Worm (Caenorhabditis elegans) whole organism, late embryonic: Measurements from ENCODE around the gene K08D9.10.

Source experiments
- C08G9.2 ChIP-seq: sonication (generic microtip); optimal IDR thresholded peaks from 2 replicates; lab custom pipeline; 2016; ENCODE audit warnings: mild to moderate bottlenecking, missing genetic modification characterization, moderate library complexity, missing compliant biosample characterization
- C38D4.7 ChIP-seq: fragments of 200-800 bp; sonication (Bioruptor generic); optimal IDR thresholded peaks from 2 replicates; lab custom pipeline; 2018; ENCODE audit warnings: mild to moderate bottlenecking, missing genetic modification characterization, moderate library complexity, missing compliant biosample characterization
- K02D7.2 ChIP-seq: sonication (generic microtip); optimal IDR thresholded peaks from 2 replicates; lab custom pipeline; 2017; ENCODE audit warnings: mild to moderate bottlenecking, missing genetic modification characterization, missing compliant biosample characterization
- K09A11.1 ChIP-seq: sonication (generic microtip); optimal IDR thresholded peaks from 2 replicates; lab custom pipeline; 2017; ENCODE audit warnings: antibody characterized with exemption, mild to moderate bottlenecking, missing genetic modification characterization, missing compliant biosample characterization; ENCODE audit not compliant: insufficient read depth
- ahr-1 ChIP-seq: sonication (generic microtip); optimal IDR thresholded peaks from 2 replicates; lab custom pipeline; 2016; ENCODE audit warnings: missing genetic modification characterization, missing compliant biosample characterization
- ama-1 ChIP-seq: fragments of 150-350 bp; optimal IDR thresholded peaks from 2 replicates; lab custom pipeline; 2014
- ceh-14 ChIP-seq: sonication (generic microtip); optimal IDR thresholded peaks from 2 replicates; lab custom pipeline; 2016; ENCODE audit warnings: missing genotype, missing genetic modification characterization, missing compliant biosample characterization
- ceh-19 ChIP-seq: fragments of 200-800 bp; sonication (Bioruptor generic); optimal IDR thresholded peaks from 2 replicates; lab custom pipeline; 2018; ENCODE audit warnings: mild to moderate bottlenecking, missing genetic modification characterization, missing compliant biosample characterization
- ceh-2 ChIP-seq: sonication (generic microtip); optimal IDR thresholded peaks from 2 replicates; lab custom pipeline; 2016; ENCODE audit warnings: missing genotype, missing genetic modification characterization, missing compliant biosample characterization
- ceh-24 ChIP-seq: sonication (generic microtip); optimal IDR thresholded peaks from 2 replicates; lab custom pipeline; 2016; ENCODE audit warnings: mild to moderate bottlenecking, missing genetic modification characterization, missing compliant biosample characterization
- ceh-31 ChIP-seq: sonication (generic microtip); optimal IDR thresholded peaks from 2 replicates; lab custom pipeline; 2016; ENCODE audit warnings: missing genetic modification characterization, missing compliant biosample characterization
- ceh-34 ChIP-seq: sonication (generic microtip); optimal IDR thresholded peaks from 2 replicates; lab custom pipeline; 2016; ENCODE audit warnings: mild to moderate bottlenecking, missing genetic modification characterization, missing compliant biosample characterization
- ceh-45 ChIP-seq: fragments of 200-800 bp; sonication (Bioruptor generic); IDR thresholded peaks from 2 replicates; pipeline ENCODE4 v1.3.6; 2022; ENCODE audit warnings: missing genetic modification reagents, missing genetic modification characterization, missing compliant biosample characterization
- ceh-48 ChIP-seq: sonication (generic microtip); optimal IDR thresholded peaks from 2 replicates; lab custom pipeline; 2016; ENCODE audit warnings: missing genetic modification characterization, inconsistent platforms, missing compliant biosample characterization
- che-1 ChIP-seq: sonication (generic microtip); optimal IDR thresholded peaks from 2 replicates; lab custom pipeline; 2016; ENCODE audit warnings: mild to moderate bottlenecking, missing genetic modification characterization, missing compliant biosample characterization
- dve-1 ChIP-seq: sonication (generic microtip); optimal IDR thresholded peaks from 2 replicates; lab custom pipeline; 2017; ENCODE audit warnings: antibody characterized with exemption, mild to moderate bottlenecking, missing genetic modification characterization, missing compliant biosample characterization
- elt-2 ChIP-seq: sonication (generic microtip); optimal IDR thresholded peaks from 2 replicates; lab custom pipeline; 2016; ENCODE audit warnings: missing genetic modification reagents, missing genetic modification characterization, missing compliant biosample characterization
- eyg-1 ChIP-seq: sonication (generic microtip); optimal IDR thresholded peaks from 2 replicates; lab custom pipeline; 2016; ENCODE audit warnings: missing genotype, missing genetic modification characterization, missing compliant biosample characterization
- fkh-10 ChIP-seq: fragments of 150-350 bp; optimal IDR thresholded peaks from 2 replicates; lab custom pipeline; 2014; ENCODE audit warnings: missing biosample characterization, missing genetic modification reagents, missing genetic modification characterization
- fkh-6 ChIP-seq: sonication (generic microtip); optimal IDR thresholded peaks from 2 replicates; lab custom pipeline; 2016; ENCODE audit warnings: missing genetic modification characterization, missing compliant biosample characterization
- hlh-30 ChIP-seq: sonication (generic microtip); optimal IDR thresholded peaks from 2 replicates; lab custom pipeline; 2017; ENCODE audit warnings: antibody characterized with exemption, missing genetic modification characterization, missing compliant biosample characterization; ENCODE audit not compliant: insufficient read depth
- lim-6 ChIP-seq: sonication (generic microtip); optimal IDR thresholded peaks from 2 replicates; lab custom pipeline; 2016; ENCODE audit warnings: missing genetic modification characterization, missing compliant biosample characterization
- lin-11 ChIP-seq: fragments of 200-800 bp; sonication (Bioruptor generic); optimal IDR thresholded peaks from 2 replicates; lab custom pipeline; 2018; ENCODE audit warnings: mild to moderate bottlenecking, missing genetic modification characterization, missing compliant biosample characterization
- nhr-232 ChIP-seq: sonication (generic microtip); optimal IDR thresholded peaks from 2 replicates; lab custom pipeline; 2016; ENCODE audit warnings: missing genetic modification characterization, missing compliant biosample characterization
- pag-3 ChIP-seq: sonication (generic microtip); optimal IDR thresholded peaks from 2 replicates; lab custom pipeline; 2016; ENCODE audit warnings: missing compliant biosample characterization, missing genetic modification characterization, borderline replicate concordance
- pax-1 ChIP-seq: fragments of 150-350 bp; optimal IDR thresholded peaks from 2 replicates; lab custom pipeline; 2014; ENCODE audit warnings: missing biosample characterization, missing genetic modification characterization
- pqm-1 ChIP-seq: sonication (generic microtip); optimal IDR thresholded peaks from 2 replicates; lab custom pipeline; 2016; ENCODE audit warnings: missing genetic modification characterization, missing compliant biosample characterization
- ref-2 ChIP-seq: sonication (generic microtip); optimal IDR thresholded peaks from 2 replicates; lab custom pipeline; 2016; ENCODE audit warnings: missing genetic modification characterization, missing compliant biosample characterization
- rnt-1 ChIP-seq: sonication (generic microtip); optimal IDR thresholded peaks from 2 replicates; lab custom pipeline; 2016; ENCODE audit warnings: missing genetic modification characterization, missing compliant biosample characterization
- tbx-2 ChIP-seq: sonication (generic microtip); optimal IDR thresholded peaks from 2 replicates; lab custom pipeline; 2016; ENCODE audit warnings: missing genetic modification characterization, missing compliant biosample characterization
- tbx-7 ChIP-seq: sonication (generic microtip); optimal IDR thresholded peaks from 2 replicates; lab custom pipeline; 2016; ENCODE audit warnings: missing genotype, missing genetic modification characterization, missing compliant biosample characterization
- unc-3 ChIP-seq, 2 experiments: fragments of 200-800 bp in 1 of 2; sonication (Bioruptor generic) in 1 of 2; sonication (generic microtip) in 1 of 2; conservative IDR thresholded peaks in 1 of 2; optimal IDR thresholded peaks in 1 of 2; 2 replicates each; pipeline versions ENCODE4 v1.3.6 to Lab custom; 2016 to 2022; ENCODE audit warnings: missing compliant biosample characterization in 2 of 2, missing genetic modification characterization in 2 of 2, missing genetic modification reagents in 1 of 2
- unc-55 ChIP-seq: sonication (generic microtip); optimal IDR thresholded peaks from 2 replicates; lab custom pipeline; 2017; ENCODE audit warnings: missing biosample characterization, missing genetic modification reagents, missing genetic modification characterization
- zip-5 ChIP-seq: sonication (generic microtip); optimal IDR thresholded peaks from 2 replicates; lab custom pipeline; 2016; ENCODE audit warnings: missing genetic modification characterization, missing compliant biosample characterization
- ztf-16 ChIP-seq: sonication (generic microtip); optimal IDR thresholded peaks from 2 replicates; lab custom pipeline; 2017; ENCODE audit warnings: missing genetic modification characterization, missing compliant biosample characterization

Gene K08D9.10

ce11 chrV:3210147-3210546, 20.6 kb upstream of the K08D9.10 start, which contains the start of gene apx-1:
Gene apx-1 (plus strand): TSS chrV:3210196.
- no peak for TF ChIP-seq pag-3
- no peak for TF ChIP-seq ceh-48 (tag; lab: Kevin White, UChicago)
- TF ChIP-seq hlh-30: no peak
- no peak for TF ChIP-seq fkh-10 (GFP tag; lab: Kevin White, UChicago)
- TF ChIP-seq unc-55 (GFP tag; lab: Kevin White, UChicago): no peak

DNA sequence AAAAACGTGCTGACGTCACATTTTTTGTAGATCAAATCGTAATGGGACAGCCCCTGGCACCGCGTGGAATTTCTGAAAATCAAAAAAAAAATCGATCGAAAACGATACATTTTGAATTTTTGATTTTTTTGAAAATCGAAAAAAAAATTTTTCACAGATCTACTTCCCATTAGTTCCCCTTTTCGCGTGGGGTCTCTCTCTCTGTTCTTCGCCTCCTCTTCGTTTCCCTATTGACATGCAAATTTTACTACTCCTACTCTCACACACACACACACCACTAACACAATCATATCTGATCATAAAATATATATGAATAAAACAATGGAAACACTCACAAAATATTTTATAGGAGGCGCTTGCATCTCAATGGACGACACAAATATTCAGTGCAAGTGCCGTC, 12.1 kb upstream of the K08D9.10 start:
- TF ChIP-seq lim-6 (tag; lab: Kevin White, UChicago) (peak; percentile 29), ceh-2 (tag; lab: Kevin White, UChicago) (peak; percentile 47), C38D4.7 (GFP tag; lab: Kevin White, UChicago) (peak; percentile 26), ref-2 (tag; lab: Kevin White, UChicago) (peak; percentile 60), C08G9.2 (tag; lab: Kevin White, UChicago) (peak; percentile 69), nhr-232 (no peak), pax-1 (tag; lab: Kevin White, UChicago) (no peak), ama-1 (lab: Kevin White, UChicago) (no peak), tbx-7 (tag; lab: Kevin White, UChicago) (peak; percentile 28), unc-3 (GFP tag; conservative IDR thresholded peaks at IDR 0.05; lab: Robert Waterston, UW) (no peak), unc-3 (tag; optimal IDR thresholded peaks at IDR 0.05; lab: Kevin White, UChicago) (no peak), tbx-2 (tag; lab: Kevin White, UChicago) (peak; percentile 77), elt-2 (tag; lab: Kevin White, UChicago) (peak; percentile 5), rnt-1 (peak; percentile 12), ceh-14 (peak; percentile 25), ceh-31 (peak; percentile 76), fkh-6 (tag; lab: Kevin White, UChicago) (peak; percentile 27), zip-5 (tag; lab: Kevin White, UChicago) (peak; percentile 64)

DNA sequence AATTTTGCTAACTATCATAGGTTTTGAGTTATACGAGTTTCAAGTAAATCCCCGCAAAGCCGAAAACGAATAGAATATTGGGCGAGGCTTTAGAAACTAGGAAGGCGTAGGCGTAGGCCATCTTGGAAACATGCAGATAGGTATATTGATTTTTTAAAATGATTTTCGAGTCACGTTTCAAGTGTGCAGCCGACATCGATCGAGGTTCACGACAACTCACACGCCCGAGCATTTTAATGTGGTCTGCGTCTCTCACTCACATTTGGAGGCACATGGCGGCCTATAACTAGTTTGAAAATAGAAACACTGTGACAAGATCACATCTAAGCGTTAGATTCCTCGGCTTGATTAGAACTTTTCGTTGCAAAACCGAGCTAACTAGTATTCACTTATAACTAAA, 3.3 kb upstream of the K08D9.10 start, which contains the start of gene K08D9.2:
TSS of gene K08D9.2 (plus strand) at position 301 of the 400 bp plus-strand sequence.
- no peak for TF ChIP-seq K02D7.2 (tag; lab: Kevin White, UChicago)
- TF ChIP-seq dve-1: no peak
- TF ChIP-seq fkh-6 (tag; lab: Kevin White, UChicago): no peak
- TF ChIP-seq ahr-1: no peak
- TF ChIP-seq, all 69 proteins: peak for 0

ce11 chrV:3230150-3230549, 547 bp upstream of the K08D9.10 start:
- TF ChIP-seq che-1 (no peak), ref-2 (tag; lab: Kevin White, UChicago) (no peak), pag-3 (no peak), dve-1 (peak; percentile 61), pqm-1 (tag; lab: Kevin White, UChicago) (no peak)
- TF ChIP-seq, all 69 proteins: peak for 1

DNA sequence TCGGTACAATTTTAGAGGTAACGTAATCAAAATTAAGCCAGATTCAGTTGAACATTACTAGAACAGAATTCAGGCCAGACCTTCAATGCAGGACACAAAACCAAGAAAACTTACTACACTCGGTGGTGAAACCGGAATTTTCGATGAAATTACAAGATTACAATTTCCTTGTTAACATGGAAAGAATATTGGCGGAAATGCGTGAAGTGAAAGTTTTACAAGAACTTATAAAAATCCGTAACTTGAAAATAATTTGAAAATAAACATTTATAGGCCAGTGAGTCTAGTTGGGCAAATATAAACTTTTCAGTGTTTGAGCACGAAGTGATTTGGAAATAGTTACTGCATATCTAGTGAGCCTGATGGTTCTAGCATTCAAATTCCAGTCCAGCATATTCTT, 4.2 kb downstream of the K08D9.10 start, which contains the start of gene K08D9.6:
TSS of gene K08D9.6 (minus strand) at position 101 of the 400 bp plus-strand sequence.
- TF ChIP-seq pag-3 (no peak), K02D7.2 (tag; lab: Kevin White, UChicago) (no peak), K09A11.1 (tag; lab: Kevin White, UChicago) (no peak), ceh-24 (no peak), rnt-1 (no peak), ceh-34 (tag; lab: Kevin White, UChicago) (no peak), ceh-45 (GFP tag; lab: Robert Waterston, UW) (no peak), ceh-2 (tag; lab: Kevin White, UChicago) (no peak), pqm-1 (tag; lab: Kevin White, UChicago) (no peak), eyg-1 (no peak), C08G9.2 (tag; lab: Kevin White, UChicago) (no peak), ceh-19 (GFP tag; lab: Kevin White, UChicago) (no peak), unc-3 (GFP tag; conservative IDR thresholded peaks at IDR 0.05; lab: Robert Waterston, UW) (no peak), unc-3 (tag; optimal IDR thresholded peaks at IDR 0.05; lab: Kevin White, UChicago) (no peak), ztf-16 (tag; lab: Kevin White, UChicago) (no peak), lin-11 (tag; lab: Kevin White, UChicago) (no peak)
